Worm (Caenorhabditis elegans) whole organism, young adult: Measurements from ENCODE around the gene nhr-38.

Experiments
- hrde-1 ChIP-seq: sonication (generic microtip); optimal IDR thresholded peaks from 2 replicates; lab custom pipeline; 2016; ENCODE audit warnings: missing genetic modification characterization, mild to moderate bottlenecking, missing compliant biosample characterization, moderate library complexity, missing genotype, missing genetic modification reagents, borderline replicate concordance
- nfya-1 ChIP-seq: sonication (generic microtip); optimal IDR thresholded peaks from 2 replicates; lab custom pipeline; 2017; ENCODE audit warnings: antibody characterized with exemption, missing compliant biosample characterization, missing genetic modification characterization, borderline replicate concordance; ENCODE audit not compliant: insufficient read depth
- nhr-120 ChIP-seq: fragments of 200-800 bp; sonication (Bioruptor generic); IDR thresholded peaks from 2 replicates; pipeline ENCODE4 v1.3.6; 2022; ENCODE audit warnings: missing genetic modification characterization, missing compliant biosample characterization
- snpc-4 ChIP-seq, 5 experiments: fragments of 150-350 bp in 1 of 5; sonication (generic microtip) in 4 of 5; optimal IDR thresholded peaks; 2 replicates each; lab custom pipeline; 2014 to 2018; ENCODE audit warnings: missing genetic modification characterization in 5 of 5, missing biosample characterization in 3 of 5, antibody characterized with exemption in 2 of 5, mild to moderate bottlenecking in 2 of 5, missing compliant biosample characterization in 2 of 5, missing genotype in 2 of 5, moderate library complexity in 2 of 5, missing genetic modification reagents in 1 of 5
- tbp1 ChIP-seq: fragments of 200-800 bp; sonication (Bioruptor generic); optimal IDR thresholded peaks from 2 replicates; lab custom pipeline; 2018; ENCODE audit warnings: mild to moderate bottlenecking, missing genetic modification characterization, missing compliant biosample characterization
- unc-62 ChIP-seq: fragments of 150-350 bp; optimal IDR thresholded peaks from 2 replicates; lab custom pipeline; 2014; ENCODE audit warnings: missing biosample characterization, missing genetic modification reagents, missing genetic modification characterization

DNA sequence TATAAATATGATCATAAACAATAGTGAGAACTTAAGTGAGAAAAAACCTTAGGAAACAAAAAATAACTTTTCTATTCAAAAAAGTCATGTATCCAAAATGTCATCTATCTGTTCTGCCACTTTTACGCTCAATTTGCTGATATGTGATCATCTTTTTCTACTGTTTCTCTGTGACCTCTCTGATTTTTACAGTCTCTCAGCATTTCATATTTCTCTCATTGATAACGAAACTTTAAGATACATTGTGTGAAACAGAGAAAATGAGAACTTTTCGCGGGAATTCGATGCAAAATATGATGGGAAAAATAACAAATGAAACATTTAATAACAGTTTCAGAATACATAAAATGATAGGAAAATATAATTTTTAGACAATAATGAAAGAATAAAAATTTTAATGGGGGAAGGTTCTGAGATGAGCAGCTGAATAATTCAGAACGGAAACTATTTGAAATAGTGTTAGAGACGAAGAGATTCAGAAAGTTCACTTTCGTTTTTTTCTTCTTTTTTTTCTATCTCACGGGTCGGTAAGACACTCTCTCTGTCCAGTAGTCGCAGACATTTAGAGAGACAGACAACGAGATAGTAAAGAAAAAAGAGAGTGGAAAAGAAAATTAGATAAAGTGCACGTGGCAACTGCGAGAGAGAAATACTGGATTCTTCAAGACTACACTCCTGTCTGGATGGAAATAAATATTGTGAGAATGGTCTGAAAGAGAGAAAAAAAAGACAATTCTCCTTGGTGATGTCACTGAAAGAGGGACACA, 32.6 kb upstream of the nhr-38 start:
- TF ChIP-seq nfya-1 (tag; lab: Kevin White, UChicago) (no peak), tbp1 (GFP tag; lab: Kevin White, UChicago) (no peak), nhr-120 (no peak), hrde-1 (tag; lab: Kevin White, UChicago) (no peak), unc-62 (no peak), snpc-4 (GFP tag; optimal IDR thresholded peaks at IDR 0.05; lab: Kevin White, UChicago) (no peak), snpc-4 (tag; optimal IDR thresholded peaks at IDR 0.05; lab: Kevin White, UChicago) (peak in 1 of 4 experiments; percentile 6)
